Fruit fly (Drosophila melanogaster) whole organism, embryonic: ENCODE results near the gene CG8176.

ENCODE experiments used
- Abd-B ChIP-seq: fragments of 200-800 bp; sonication (Bioruptor generic); optimal IDR thresholded peaks from 2 replicates; lab custom pipeline; 2018; ENCODE audit warnings: missing biosample characterization, mild to moderate bottlenecking, missing genetic modification characterization, moderate library complexity
- Antp ChIP-seq: fragments of 200-800 bp; sonication (Bioruptor generic); optimal IDR thresholded peaks from 3 replicates; lab custom pipeline; 2016; ENCODE audit warnings: missing biosample characterization, missing genetic modification characterization
- B-H1 ChIP-seq: fragments of 200-800 bp; sonication (Bioruptor generic); IDR thresholded peaks from 3 replicates; pipeline ENCODE4 v1.3.6; 2022; ENCODE audit warnings: missing biosample characterization, missing genetic modification characterization
- Bteb2 ChIP-seq: fragments of 200-800 bp; sonication (Bioruptor generic); optimal IDR thresholded peaks from 2 replicates; lab custom pipeline; 2016; ENCODE audit warnings: missing biosample characterization, missing genetic modification characterization
- CG10321 ChIP-seq: fragments of 200-800 bp; sonication (Bioruptor generic); IDR thresholded peaks from 2 replicates; pipeline ENCODE4 v1.3.6; 2022; ENCODE audit warnings: missing biosample characterization, missing genetic modification characterization
- CG11085 ChIP-seq: fragments of 200-800 bp; sonication (Bioruptor generic); IDR thresholded peaks from 2 replicates; pipeline ENCODE4 v1.3.6; 2022; ENCODE audit warnings: missing biosample characterization, missing genetic modification characterization
- CG11695 ChIP-seq: fragments of 200-800 bp; sonication (Bioruptor generic); IDR thresholded peaks from 3 replicates; pipeline ENCODE4 v1.3.6; 2022; ENCODE audit warnings: missing biosample characterization, missing genetic modification characterization
- CG15601 ChIP-seq: fragments of 200-800 bp; sonication (Bioruptor generic); optimal IDR thresholded peaks from 3 replicates; lab custom pipeline; 2019; ENCODE audit warnings: missing biosample characterization, mild to moderate bottlenecking, missing genetic modification characterization, moderate library complexity
- CG15696 ChIP-seq: fragments of 200-800 bp; sonication (Bioruptor generic); optimal IDR thresholded peaks from 2 replicates; lab custom pipeline; 2019; ENCODE audit warnings: missing biosample characterization, mild to moderate bottlenecking, missing genetic modification characterization, moderate library complexity
- CG17361 ChIP-seq: fragments of 200-800 bp; sonication (Bioruptor generic); IDR thresholded peaks from 3 replicates; pipeline ENCODE4 v1.3.6; 2022; ENCODE audit warnings: missing biosample characterization, missing genetic modification characterization
- CG17829 ChIP-seq: fragments of 200-800 bp; optimal IDR thresholded peaks from 2 replicates; lab custom pipeline; 2019; ENCODE audit warnings: missing biosample characterization, mild to moderate bottlenecking, missing genetic modification characterization, moderate library complexity
- CG1832 ChIP-seq: fragments of 200-800 bp; sonication (Bioruptor generic); optimal IDR thresholded peaks from 2 replicates; lab custom pipeline; 2017; ENCODE audit warnings: missing biosample characterization, mild to moderate bottlenecking, missing genetic modification characterization, inconsistent platforms
- CG2875 ChIP-seq: fragments of 200-800 bp; sonication (Bioruptor generic); optimal IDR thresholded peaks from 2 replicates; lab custom pipeline; 2017; ENCODE audit warnings: missing biosample characterization, mild to moderate bottlenecking, missing genetic modification characterization, missing genetic modification reagents
- CG31365 ChIP-seq: fragments of 200-800 bp; sonication (Bioruptor generic); optimal IDR thresholded peaks from 2 replicates; lab custom pipeline; 2018; ENCODE audit warnings: missing biosample characterization, mild to moderate bottlenecking, missing genetic modification characterization
- CG32767 ChIP-seq: fragments of 200-800 bp; sonication (Bioruptor generic); IDR thresholded peaks from 2 replicates; pipeline ENCODE4 v1.3.6; 2022; ENCODE audit warnings: missing biosample characterization, missing genetic modification characterization
- CG4730 ChIP-seq: fragments of 200-800 bp; sonication (Bioruptor generic); IDR thresholded peaks from 2 replicates; pipeline ENCODE4 v1.3.6; 2022; ENCODE audit warnings: missing biosample characterization, missing genetic modification characterization
- CG6791 ChIP-seq: fragments of 200-800 bp; sonication (Bioruptor generic); IDR thresholded peaks from 3 replicates; pipeline ENCODE4 v1.3.6; 2022; ENCODE audit warnings: missing biosample characterization, missing genetic modification characterization; ENCODE audit not compliant: partially characterized antibody
- CG8388 ChIP-seq: fragments of 200-800 bp; sonication (Bioruptor generic); optimal IDR thresholded peaks from 2 replicates; lab custom pipeline; 2019; ENCODE audit warnings: missing biosample characterization, mild to moderate bottlenecking, missing genetic modification characterization, moderate library complexity
- CG9215 ChIP-seq: fragments of 200-800 bp; sonication (Bioruptor generic); IDR thresholded peaks from 2 replicates; pipeline ENCODE4 v1.3.6; 2022; ENCODE audit warnings: missing biosample characterization, missing genetic modification characterization
- CrebB ChIP-seq: fragments of 200-800 bp; sonication (Bioruptor generic); optimal IDR thresholded peaks from 3 replicates; lab custom pipeline; 2018; ENCODE audit warnings: missing biosample characterization, mild to moderate bottlenecking, missing genetic modification characterization
- Dek ChIP-seq: fragments of 200-800 bp; sonication (Bioruptor generic); optimal IDR thresholded peaks from 3 replicates; lab custom pipeline; 2019; ENCODE audit warnings: missing biosample characterization, mild to moderate bottlenecking, missing genetic modification characterization, moderate library complexity
- Doc3 ChIP-seq: fragments of 200-800 bp; sonication (Bioruptor generic); IDR thresholded peaks from 3 replicates; pipeline ENCODE4 v1.3.6; 2022; ENCODE audit warnings: missing biosample characterization, missing genetic modification characterization; ENCODE audit not compliant: partially characterized antibody
- Drgx ChIP-seq: fragments of 200-800 bp; sonication (Bioruptor generic); IDR thresholded peaks from 2 replicates; pipeline ENCODE4 v1.3.6; 2022; ENCODE audit warnings: missing biosample characterization, missing genetic modification characterization
- Hey ChIP-seq: fragments of 200-800 bp; sonication (Bioruptor generic); optimal IDR thresholded peaks from 3 replicates; lab custom pipeline; 2018; ENCODE audit warnings: missing biosample characterization, mild to moderate bottlenecking, missing genetic modification characterization
- Lhr ChIP-seq: fragments of 200-800 bp; sonication (Bioruptor generic); optimal IDR thresholded peaks from 3 replicates; lab custom pipeline; 2017; ENCODE audit warnings: mild to moderate bottlenecking, missing biosample characterization, missing genetic modification reagents, missing genetic modification characterization
- Nf-YB ChIP-seq: fragments of 200-800 bp; sonication (Bioruptor generic); optimal IDR thresholded peaks from 3 replicates; lab custom pipeline; 2019; ENCODE audit warnings: missing biosample characterization, mild to moderate bottlenecking, missing genetic modification characterization, moderate library complexity
- Ptx1 ChIP-seq: fragments of 200-800 bp; sonication (Bioruptor generic); IDR thresholded peaks from 2 replicates; pipeline ENCODE4 v1.3.6; 2022; ENCODE audit warnings: missing biosample characterization, missing genetic modification characterization
- abd-A ChIP-seq: fragments of 200-800 bp; sonication (Bioruptor generic); optimal IDR thresholded peaks from 3 replicates; lab custom pipeline; 2019; ENCODE audit warnings: missing biosample characterization, mild to moderate bottlenecking, missing genetic modification characterization, moderate library complexity
- ato ChIP-seq: fragments of 200-800 bp; sonication (Bioruptor generic); IDR thresholded peaks from 2 replicates; pipeline ENCODE4 v1.3.6; 2022; ENCODE audit warnings: missing biosample characterization, missing genetic modification characterization; ENCODE audit not compliant: partially characterized antibody
- bcd ChIP-seq: fragments of 200-800 bp; sonication (Bioruptor generic); optimal IDR thresholded peaks from 2 replicates; lab custom pipeline; 2017; ENCODE audit warnings: missing biosample characterization, mild to moderate bottlenecking, missing genetic modification characterization
- bowl ChIP-seq: fragments of 200-800 bp; sonication (Bioruptor generic); IDR thresholded peaks from 2 replicates; pipeline ENCODE4 v1.3.6; 2022; ENCODE audit warnings: missing biosample characterization, missing genetic modification characterization
- cas ChIP-seq: fragments of 200-800 bp; sonication (Bioruptor generic); IDR thresholded peaks from 2 replicates; pipeline ENCODE4 v1.3.6; 2022; ENCODE audit warnings: missing biosample characterization, missing genetic modification characterization
- corto ChIP-seq: fragments of 200-800 bp; sonication (Bioruptor generic); optimal IDR thresholded peaks from 2 replicates; lab custom pipeline; 2016; ENCODE audit warnings: missing biosample characterization, mild to moderate bottlenecking, missing genetic modification characterization, moderate library complexity
- cwo ChIP-seq: fragments of 200-800 bp; sonication (Bioruptor generic); optimal IDR thresholded peaks from 3 replicates; lab custom pipeline; 2017; ENCODE audit warnings: missing biosample characterization, missing genetic modification characterization, mild to moderate bottlenecking, moderate library complexity, missing genetic modification reagents
- da ChIP-seq: fragments of 200-800 bp; sonication (Bioruptor generic); optimal IDR thresholded peaks from 2 replicates; lab custom pipeline; 2016; ENCODE audit warnings: missing biosample characterization, missing genetic modification characterization
- eyg ChIP-seq: fragments of 200-800 bp; sonication (Bioruptor generic); optimal IDR thresholded peaks from 3 replicates; lab custom pipeline; 2016; ENCODE audit warnings: missing biosample characterization, missing genetic modification characterization
- fd96Cb ChIP-seq: fragments of 200-800 bp; sonication (Bioruptor generic); optimal IDR thresholded peaks from 2 replicates; lab custom pipeline; 2018; ENCODE audit warnings: missing biosample characterization, mild to moderate bottlenecking, missing genetic modification characterization, moderate library complexity
- hb ChIP-seq: fragments of 200-800 bp; sonication (Bioruptor generic); IDR thresholded peaks from 3 replicates; pipeline ENCODE4 v1.3.6; 2022; ENCODE audit warnings: missing biosample characterization, missing genetic modification characterization; ENCODE audit not compliant: partially characterized antibody
- ind ChIP-seq: fragments of 200-800 bp; sonication (Bioruptor generic); optimal IDR thresholded peaks from 3 replicates; lab custom pipeline; 2016; ENCODE audit warnings: missing biosample characterization, missing genetic modification characterization
- ken ChIP-seq: fragments of 200-800 bp; sonication (Bioruptor generic); IDR thresholded peaks from 3 replicates; pipeline ENCODE4 v1.3.6; 2022; ENCODE audit warnings: missing biosample characterization, missing genetic modification characterization
- onecut ChIP-seq: fragments of 200-800 bp; sonication (Bioruptor generic); IDR thresholded peaks from 2 replicates; pipeline ENCODE4 v1.3.6; 2022; ENCODE audit warnings: missing biosample characterization, missing genetic modification characterization
- org-1 ChIP-seq: fragments of 200-800 bp; sonication (Bioruptor generic); optimal IDR thresholded peaks from 2 replicates; lab custom pipeline; 2017; ENCODE audit warnings: missing biosample characterization, missing genetic modification characterization
- phol ChIP-seq: fragments of 200-800 bp; sonication (Bioruptor generic); optimal IDR thresholded peaks from 3 replicates; lab custom pipeline; 2018; ENCODE audit warnings: missing biosample characterization, mild to moderate bottlenecking, missing genetic modification characterization, moderate library complexity
- pita ChIP-seq: fragments of 200-800 bp; sonication (Bioruptor generic); optimal IDR thresholded peaks from 2 replicates; lab custom pipeline; 2017; ENCODE audit warnings: missing biosample characterization, mild to moderate bottlenecking, missing genetic modification characterization
- pros ChIP-seq: fragments of 200-800 bp; sonication (Bioruptor generic); optimal IDR thresholded peaks from 3 replicates; lab custom pipeline; 2019; ENCODE audit warnings: missing biosample characterization, mild to moderate bottlenecking, missing genetic modification characterization, moderate library complexity
- ro ChIP-seq: fragments of 200-800 bp; sonication (Bioruptor generic); IDR thresholded peaks from 2 replicates; pipeline ENCODE4 v1.3.6; 2022; ENCODE audit warnings: missing biosample characterization, missing genetic modification characterization
- sna ChIP-seq: fragments of 200-800 bp; sonication (Bioruptor generic); IDR thresholded peaks from 2 replicates; pipeline ENCODE4 v1.3.6; 2022; ENCODE audit warnings: missing biosample characterization, missing genetic modification characterization; ENCODE audit not compliant: partially characterized antibody
- so ChIP-seq: fragments of 200-800 bp; sonication (Bioruptor generic); IDR thresholded peaks from 3 replicates; pipeline ENCODE4 v1.3.6; 2022; ENCODE audit warnings: missing biosample characterization, missing genetic modification characterization
- twi ChIP-seq: fragments of 200-800 bp; optimal IDR thresholded peaks from 2 replicates; lab custom pipeline; 2019; ENCODE audit warnings: missing biosample characterization, mild to moderate bottlenecking, missing genetic modification characterization, moderate library complexity

CG8176 gene

DNA sequence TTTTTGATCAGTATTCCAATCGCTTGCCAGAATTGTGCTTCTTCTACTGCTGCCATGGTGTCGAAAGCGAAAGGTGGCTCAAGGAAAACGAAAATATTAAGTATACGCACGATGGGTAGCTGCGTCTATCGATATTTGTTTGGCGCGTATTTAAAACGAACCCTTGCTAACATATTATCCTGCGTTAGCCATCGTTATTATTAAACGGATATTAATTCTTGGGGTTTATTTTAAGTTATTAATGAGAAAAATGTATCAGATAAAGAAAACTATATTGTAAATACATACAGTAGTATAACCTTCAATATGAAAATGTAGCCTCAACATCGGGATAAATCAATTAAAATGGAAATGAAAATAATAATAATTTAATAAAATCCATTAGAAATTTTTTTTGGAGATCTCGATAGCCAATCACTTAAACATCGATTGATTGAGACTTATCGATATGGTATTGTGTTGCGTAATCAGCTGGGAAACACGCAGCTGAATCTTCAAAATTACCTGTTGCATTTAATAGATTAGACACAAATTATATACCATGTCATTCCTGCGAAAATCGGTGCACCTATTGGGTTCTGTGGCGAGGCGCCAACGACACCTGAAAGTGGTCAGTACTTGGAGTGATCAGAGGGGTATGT lies 39.6 kb downstream of the CG8176 start, which contains the start of the genes CG9386 and BckdhA (continued):
- TF ChIP-seq org-1 (GFP tag; lab: Kevin White, UChicago) (no peak), eyg (GFP tag; lab: Kevin White, UChicago) (no peak), CG11085 (GFP tag; lab: Robert Waterston, UW) (no peak), cas (no peak), Lhr (no peak), CG32767 (GFP tag; lab: Robert Waterston, UW) (0 out of 2 replicates have a peak, but pooled peaks have one; percentile 38), ato (GFP tag; lab: Robert Waterston, UW) (peak; percentile 56; the same call in 1 of the 2 replicates), ro (no peak), sna (no peak; the same call in none of the 2 replicates), bowl (GFP tag; lab: Robert Waterston, UW) (no peak), CG11695 (GFP tag; lab: Robert Waterston, UW) (no peak), so (GFP tag; lab: Robert Waterston, UW) (no peak), cwo (GFP tag; lab: Kevin White, UChicago) (peak; percentile 54), CG4730 (no peak), CG17829 (tag; lab: Kevin White, UChicago) (peak; percentile 45), CG6791 (GFP tag; lab: Robert Waterston, UW) (peak; percentile 12; the same call in 1 of the 3 replicates), onecut (GFP tag; lab: Robert Waterston, UW) (peak; percentile 31; the same call in 1 of the 2 replicates), Hey (tag; lab: Kevin White, UChicago) (no peak), CG15601 (tag; lab: Kevin White, UChicago) (peak; percentile 38), da (GFP tag; lab: Kevin White, UChicago) (no peak), CG1832 (GFP tag; lab: Kevin White, UChicago) (no peak), CG2875 (GFP tag; lab: Kevin White, UChicago) (no peak), abd-A (no peak), bcd (GFP tag; lab: Kevin White, UChicago) (peak; percentile 21), CG10321 (GFP tag; lab: Robert Waterston, UW) (no peak), ken (GFP tag; lab: Robert Waterston, UW) (no peak), CrebB (tag; lab: Kevin White, UChicago) (no peak), Drgx (GFP tag; lab: Robert Waterston, UW) (no peak), CG15696 (peak; percentile 38), Ptx1 (GFP tag; lab: Robert Waterston, UW) (peak; percentile 47; the same call in 1 of the 2 replicates), hb (peak; percentile 67; the same call in 2 of the 3 replicates), CG31365 (tag; lab: Kevin White, UChicago) (no peak), Doc3 (peak; percentile 75), corto (GFP tag; lab: Kevin White, UChicago) (no peak), Antp (GFP tag; lab: Kevin White, UChicago) (peak; percentile 51), phol (tag; lab: Kevin White, UChicago) (peak; percentile 60), fd96Cb (peak; percentile 31), Bteb2 (GFP tag; lab: Kevin White, UChicago) (peak; percentile 35), pros (GFP tag; lab: Kevin White, UChicago) (no peak), B-H1 (GFP tag; lab: Robert Waterston, UW) (no peak), Abd-B (no peak), pita (GFP tag; lab: Kevin White, UChicago) (no peak), ind (GFP tag; lab: Kevin White, UChicago) (peak; percentile 52), Nf-YB (GFP tag; lab: Kevin White, UChicago) (peak; percentile 0), Dek (tag; lab: Kevin White, UChicago) (peak; percentile 62), CG9215 (GFP tag; lab: Robert Waterston, UW) (peak; percentile 49), twi (tag; lab: Kevin White, UChicago) (no peak), CG8388 (GFP tag; lab: Kevin White, UChicago) (peak; percentile 5), CG17361 (GFP tag; lab: Robert Waterston, UW) (peak; percentile 74; the same call in 2 of the 3 replicates)
